Worm (Caenorhabditis elegans): Measurements from ENCODE around the gene rpc-25.

- TF ChIP-seq him-1 (tag; optimal IDR thresholded peaks at IDR 0.05): no peak
- no peak for TF ChIP-seq lin-35 (GFP tag; optimal IDR thresholded peaks at IDR 0.05)
- no peak for TF ChIP-seq F55B11.4 (tag; optimal IDR thresholded peaks at IDR 0.05; ENCODE audit: borderline replicate concordance, insufficient read depth)
- no peak for TF ChIP-seq unc-62 (GFP tag; optimal IDR thresholded peaks at IDR 0.05)
- no peak for TF ChIP-seq lsy-27 (tag; optimal IDR thresholded peaks at IDR 0.05; ENCODE audit: borderline replicate concordance, insufficient read depth)
- TF ChIP-seq nhr-27 (tag; optimal IDR thresholded peaks at IDR 0.05): no peak
- no peak for TF ChIP-seq mes-4 (tag; optimal IDR thresholded peaks at IDR 0.05)
- no peak for TF ChIP-seq C17E4.6 (GFP tag; IDR thresholded peaks at IDR 0.05)
- no peak for TF ChIP-seq tlf-1 (GFP tag; optimal IDR thresholded peaks at IDR 0.05)
Observed at ce11 chrV:10166368-10166767, 40.0 kb downstream of the rpc-25 start, which contains the start of gene C51E3.6.

Data from whole organism, young adult.